Fruit fly (Drosophila melanogaster) whole organism, embryonic: ENCODE results near the gene Spec2.

Experiments used
- CG10147 ChIP-seq: fragments of 200-800 bp; sonication (Bioruptor generic); optimal IDR thresholded peaks from 2 replicates; lab custom pipeline; 2019; ENCODE audit warnings: missing biosample characterization, mild to moderate bottlenecking, missing genetic modification characterization, moderate library complexity
- CG10209 ChIP-seq: fragments of 200-800 bp; sonication (Bioruptor generic); optimal IDR thresholded peaks from 3 replicates; lab custom pipeline; 2017; ENCODE audit warnings: missing biosample characterization, mild to moderate bottlenecking, missing genetic modification characterization, missing genetic modification reagents
- CG10462 ChIP-seq: fragments of 200-800 bp; sonication (Bioruptor generic); optimal IDR thresholded peaks from 2 replicates; lab custom pipeline; 2016; ENCODE audit warnings: missing biosample characterization, missing genetic modification characterization
- CG11456 ChIP-seq: fragments of 200-800 bp; sonication (Bioruptor generic); IDR thresholded peaks from 3 replicates; pipeline ENCODE4 v1.3.6; 2022; ENCODE audit warnings: missing biosample characterization, missing genetic modification characterization
- CG13287 ChIP-seq: fragments of 200-800 bp; sonication (Bioruptor generic); IDR thresholded peaks from 2 replicates; pipeline ENCODE4 v1.3.6; 2022; ENCODE audit warnings: missing biosample characterization, missing genetic modification characterization; ENCODE audit not compliant: partially characterized antibody
- CG13424 ChIP-seq: fragments of 200-800 bp; sonication (Bioruptor generic); optimal IDR thresholded peaks from 2 replicates; lab custom pipeline; 2019; ENCODE audit warnings: missing biosample characterization, mild to moderate bottlenecking, missing genetic modification characterization, moderate library complexity
- CG13775 ChIP-seq: fragments of 200-800 bp; sonication (Bioruptor generic); optimal IDR thresholded peaks from 3 replicates; lab custom pipeline; 2017; ENCODE audit warnings: missing biosample characterization, mild to moderate bottlenecking, missing genetic modification characterization
- CG14441 ChIP-seq: fragments of 200-800 bp; sonication (Bioruptor generic); IDR thresholded peaks from 2 replicates; pipeline ENCODE4 v1.3.6; 2022; ENCODE audit warnings: missing biosample characterization, missing genetic modification characterization
- CG14860 ChIP-seq: fragments of 200-800 bp; sonication (Bioruptor generic); IDR thresholded peaks from 3 replicates; pipeline ENCODE4 v1.3.6; 2022; ENCODE audit warnings: missing biosample characterization, missing genetic modification characterization; ENCODE audit not compliant: partially characterized antibody
- CG17568 ChIP-seq: fragments of 200-800 bp; sonication (Bioruptor generic); optimal IDR thresholded peaks from 2 replicates; lab custom pipeline; 2018; ENCODE audit warnings: missing biosample characterization, mild to moderate bottlenecking, missing genetic modification characterization, moderate library complexity
- CG2116 ChIP-seq: fragments of 200-800 bp; sonication (Bioruptor generic); optimal IDR thresholded peaks from 3 replicates; lab custom pipeline; 2018; ENCODE audit warnings: missing biosample characterization, mild to moderate bottlenecking, missing genetic modification characterization
- CG31365 ChIP-seq: fragments of 200-800 bp; sonication (Bioruptor generic); optimal IDR thresholded peaks from 2 replicates; lab custom pipeline; 2018; ENCODE audit warnings: missing biosample characterization, mild to moderate bottlenecking, missing genetic modification characterization
- CG32532 ChIP-seq: fragments of 200-800 bp; sonication (Bioruptor generic); IDR thresholded peaks from 2 replicates; pipeline ENCODE4 v1.3.6; 2022; ENCODE audit warnings: missing biosample characterization, missing genetic modification characterization
- CG32767 ChIP-seq: fragments of 200-800 bp; sonication (Bioruptor generic); IDR thresholded peaks from 2 replicates; pipeline ENCODE4 v1.3.6; 2022; ENCODE audit warnings: missing biosample characterization, missing genetic modification characterization
- CG34376 ChIP-seq: fragments of 200-800 bp; sonication (Bioruptor generic); optimal IDR thresholded peaks from 2 replicates; lab custom pipeline; 2018; ENCODE audit warnings: missing biosample characterization, mild to moderate bottlenecking, missing genetic modification characterization
- CG34422 ChIP-seq: fragments of 200-800 bp; sonication (Bioruptor generic); IDR thresholded peaks from 3 replicates; pipeline ENCODE4 v1.3.6; 2022; ENCODE audit warnings: missing biosample characterization, missing genetic modification characterization
- CG7556 ChIP-seq: fragments of 200-800 bp; sonication (Bioruptor generic); optimal IDR thresholded peaks from 2 replicates; lab custom pipeline; 2017; ENCODE audit warnings: missing biosample characterization, mild to moderate bottlenecking, missing genetic modification characterization
- CG9817 ChIP-seq: fragments of 200-800 bp; sonication (Bioruptor generic); optimal IDR thresholded peaks from 2 replicates; lab custom pipeline; 2018; ENCODE audit warnings: missing biosample characterization, mild to moderate bottlenecking, missing genetic modification characterization, moderate library complexity
- Chrac-16 ChIP-seq: fragments of 200-800 bp; sonication (Bioruptor generic); optimal IDR thresholded peaks from 3 replicates; lab custom pipeline; 2016; ENCODE audit warnings: missing biosample characterization, missing genetic modification characterization
- CoRest ChIP-seq: fragments of 200-800 bp; sonication (Bioruptor generic); optimal IDR thresholded peaks from 3 replicates; lab custom pipeline; 2018; ENCODE audit warnings: missing biosample characterization, mild to moderate bottlenecking, missing genetic modification characterization, moderate library complexity
- Doc3 ChIP-seq: fragments of 200-800 bp; sonication (Bioruptor generic); IDR thresholded peaks from 3 replicates; pipeline ENCODE4 v1.3.6; 2022; ENCODE audit warnings: missing biosample characterization, missing genetic modification characterization; ENCODE audit not compliant: partially characterized antibody
- HLH54F ChIP-seq: fragments of 200-800 bp; sonication (Bioruptor generic); optimal IDR thresholded peaks from 3 replicates; lab custom pipeline; 2016; ENCODE audit warnings: missing biosample characterization, missing genetic modification characterization
- Jarid2 ChIP-seq: fragments of 200-800 bp; sonication (Bioruptor generic); optimal IDR thresholded peaks from 3 replicates; lab custom pipeline; 2017; ENCODE audit warnings: mild to moderate bottlenecking, missing biosample characterization, missing genetic modification reagents, missing genetic modification characterization
- NC2β ChIP-seq: fragments of 200-800 bp; sonication (Bioruptor generic); optimal IDR thresholded peaks from 2 replicates; lab custom pipeline; 2016; ENCODE audit warnings: missing biosample characterization, missing genetic modification characterization
- NFAT ChIP-seq: fragments of 200-800 bp; sonication (Bioruptor generic); IDR thresholded peaks from 2 replicates; pipeline ENCODE4 v1.3.6; 2022; ENCODE audit warnings: missing biosample characterization, missing genetic modification characterization
- Poxn ChIP-seq: fragments of 200-800 bp; sonication (Bioruptor generic); IDR thresholded peaks from 2 replicates; pipeline ENCODE4 v1.3.6; 2022; ENCODE audit warnings: missing biosample characterization, missing genetic modification characterization
- Rx ChIP-seq: fragments of 200-800 bp; sonication (Bioruptor generic); IDR thresholded peaks from 2 replicates; pipeline ENCODE4 v1.3.6; 2022; ENCODE audit warnings: missing biosample characterization, missing genetic modification characterization
- Spps ChIP-seq: fragments of 200-800 bp; sonication (Bioruptor generic); optimal IDR thresholded peaks from 2 replicates; lab custom pipeline; 2018; ENCODE audit warnings: missing biosample characterization, mild to moderate bottlenecking, missing genetic modification characterization
- az2 ChIP-seq: fragments of 200-800 bp; sonication (Bioruptor generic); optimal IDR thresholded peaks from 3 replicates; lab custom pipeline; 2016; ENCODE audit warnings: missing biosample characterization, missing genetic modification characterization
- bcd ChIP-seq: fragments of 200-800 bp; sonication (Bioruptor generic); optimal IDR thresholded peaks from 2 replicates; lab custom pipeline; 2017; ENCODE audit warnings: missing biosample characterization, mild to moderate bottlenecking, missing genetic modification characterization
- bigmax ChIP-seq: fragments of 200-800 bp; sonication (Bioruptor generic); optimal IDR thresholded peaks from 2 replicates; lab custom pipeline; 2018; ENCODE audit warnings: missing biosample characterization, mild to moderate bottlenecking, missing genetic modification characterization
- ci ChIP-seq: fragments of 200-800 bp; sonication (Bioruptor generic); IDR thresholded peaks from 3 replicates; pipeline ENCODE4 v1.3.6; 2022; ENCODE audit warnings: missing biosample characterization, missing genetic modification characterization
- dati ChIP-seq: fragments of 200-800 bp; sonication (Bioruptor generic); IDR thresholded peaks from 2 replicates; pipeline ENCODE4 v1.3.6; 2022; ENCODE audit warnings: missing biosample characterization, missing genetic modification characterization
- esg ChIP-seq: fragments of 200-800 bp; sonication (Bioruptor generic); conservative IDR thresholded peaks from 2 replicates; pipeline ENCODE4 v1.3.6; 2022; ENCODE audit warnings: missing biosample characterization, missing genetic modification characterization
- fd102C ChIP-seq: fragments of 200-800 bp; sonication (Bioruptor generic); optimal IDR thresholded peaks from 2 replicates; lab custom pipeline; 2018; ENCODE audit warnings: missing biosample characterization, mild to moderate bottlenecking, missing genetic modification characterization, moderate library complexity
- gt ChIP-seq: fragments of 200-800 bp; sonication (Bioruptor generic); IDR thresholded peaks from 2 replicates; pipeline ENCODE4 v1.3.6; 2022; ENCODE audit warnings: missing biosample characterization, missing genetic modification characterization
- ind ChIP-seq: fragments of 200-800 bp; sonication (Bioruptor generic); optimal IDR thresholded peaks from 3 replicates; lab custom pipeline; 2016; ENCODE audit warnings: missing biosample characterization, missing genetic modification characterization
- insv ChIP-seq, 2 experiments: fragments of 200-800 bp; sonication (Bioruptor generic); optimal IDR thresholded peaks; 3 replicates each; lab custom pipeline; 2016 to 2018; ENCODE audit warnings: missing biosample characterization in 2 of 2, missing genetic modification characterization in 2 of 2
- kah ChIP-seq: fragments of 200-800 bp; sonication (Bioruptor generic); optimal IDR thresholded peaks from 2 replicates; lab custom pipeline; 2018; ENCODE audit warnings: missing biosample characterization, mild to moderate bottlenecking, missing genetic modification characterization
- nmo ChIP-seq: fragments of 200-800 bp; sonication (Bioruptor generic); optimal IDR thresholded peaks from 2 replicates; lab custom pipeline; 2018; ENCODE audit warnings: missing biosample characterization, mild to moderate bottlenecking, missing genetic modification characterization, moderate library complexity
- odd ChIP-seq: fragments of 200-800 bp; sonication (Bioruptor generic); optimal IDR thresholded peaks from 2 replicates; lab custom pipeline; 2017; ENCODE audit warnings: missing biosample characterization, mild to moderate bottlenecking, missing genetic modification characterization
- psq ChIP-seq: fragments of 200-800 bp; sonication (Bioruptor generic); optimal IDR thresholded peaks from 2 replicates; lab custom pipeline; 2017; ENCODE audit warnings: missing biosample characterization, missing genetic modification characterization
- salm ChIP-seq: fragments of 200-800 bp; sonication (Bioruptor generic); optimal IDR thresholded peaks from 2 replicates; lab custom pipeline; 2018; ENCODE audit warnings: missing biosample characterization, mild to moderate bottlenecking, missing genetic modification characterization
- sc ChIP-seq, 3 experiments: fragments of >200 bp in 2 of 3; fragments of 200-800 bp in 1 of 3; sonication (Bioruptor generic) in 1 of 3; optimal IDR thresholded peaks; 2 replicates in 2 of 3; 3 replicates in 1 of 3; lab custom pipeline; 2017; ENCODE audit warnings: mild to moderate bottlenecking in 1 of 3, missing biosample characterization in 1 of 3, missing genetic modification characterization in 1 of 3, missing genetic modification reagents in 1 of 3
- slou ChIP-seq: fragments of 200-800 bp; sonication (Bioruptor generic); optimal IDR thresholded peaks from 3 replicates; lab custom pipeline; 2016; ENCODE audit warnings: missing biosample characterization, missing genetic modification characterization
- sna ChIP-seq: fragments of 200-800 bp; sonication (Bioruptor generic); IDR thresholded peaks from 2 replicates; pipeline ENCODE4 v1.3.6; 2022; ENCODE audit warnings: missing biosample characterization, missing genetic modification characterization; ENCODE audit not compliant: partially characterized antibody
- stc ChIP-seq: fragments of 200-800 bp; sonication (Bioruptor generic); IDR thresholded peaks from 2 replicates; pipeline ENCODE4 v1.3.6; 2022; ENCODE audit warnings: missing biosample characterization, missing genetic modification characterization
- tin ChIP-seq: fragments of 200-800 bp; sonication (Bioruptor generic); optimal IDR thresholded peaks from 3 replicates; lab custom pipeline; 2016; ENCODE audit warnings: missing biosample characterization, missing genetic modification characterization
- wdn ChIP-seq: fragments of 200-800 bp; sonication (Bioruptor generic); IDR thresholded peaks from 2 replicates; pipeline ENCODE4 v1.3.6; 2022; ENCODE audit warnings: missing biosample characterization, missing genetic modification characterization

Gene Spec2

dm6 chr3R:5660198-5660893 is 36.4 kb upstream of the Spec2 start, which contains the start of gene Wdr33 (continued):
- TF ChIP-seq CG10462 (GFP tag; lab: Kevin White, UChicago) (peak; percentile 45), salm (tag; lab: Kevin White, UChicago) (no peak), CG10147 (no peak), insv (GFP tag; optimal IDR thresholded peaks at IDR 0.05; lab: Kevin White, UChicago) (no peak), kah (GFP tag; lab: Kevin White, UChicago) (no peak), Spps (tag; lab: Kevin White, UChicago) (no peak), gt (no peak), Chrac-16 (peak; percentile 7), CG2116 (GFP tag; lab: Kevin White, UChicago) (peak; percentile 39), CG9817 (peak; percentile 50), Poxn (GFP tag; lab: Robert Waterston, UW) (no peak), psq (GFP tag; lab: Kevin White, UChicago) (no peak), CoRest (peak; percentile 71), HLH54F (no peak), CG17568 (GFP tag; lab: Kevin White, UChicago) (no peak), sc (optimal IDR thresholded peaks at IDR 0.05; lab: Kevin White, UChicago) (no peak), sc (GFP tag; optimal IDR thresholded peaks at IDR 0.05; lab: Kevin White, UChicago) (no peak), CG7556 (peak; percentile 34), CG13424 (peak; percentile 56), esg (GFP tag; lab: Robert Waterston, UW) (0 out of 2 replicates have a peak, but pooled peaks have one; percentile 44), Jarid2 (GFP tag; lab: Kevin White, UChicago) (no peak), ind (GFP tag; lab: Kevin White, UChicago) (peak; percentile 38), NC2β (GFP tag; lab: Kevin White, UChicago) (no peak), CG32532 (peak; percentile 62), ci (GFP tag; lab: Robert Waterston, UW) (no peak; the same call in 2 of the 3 replicates), slou (no peak), odd (GFP tag; lab: Kevin White, UChicago) (no peak), CG34376 (GFP tag; lab: Kevin White, UChicago) (no peak), CG14860 (GFP tag; lab: Robert Waterston, UW) (peak; percentile 83), bcd (GFP tag; lab: Kevin White, UChicago) (peak; percentile 22), wdn (GFP tag; lab: Robert Waterston, UW) (no peak), sna (GFP tag; lab: Robert Waterston, UW) (peak; percentile 79), CG32767 (GFP tag; lab: Robert Waterston, UW) (no peak), Rx (GFP tag; lab: Robert Waterston, UW) (no peak), CG14441 (GFP tag; lab: Robert Waterston, UW) (peak; percentile 26; the same call in 1 of the 2 replicates), CG13287 (GFP tag; lab: Robert Waterston, UW) (peak; percentile 89), CG34422 (GFP tag; lab: Robert Waterston, UW) (peak; percentile 14; the same call in 1 of the 3 replicates), tin (GFP tag; lab: Kevin White, UChicago) (peak; percentile 8), CG13775 (GFP tag; lab: Kevin White, UChicago) (peak; percentile 69), bigmax (GFP tag; lab: Kevin White, UChicago) (no peak), Doc3 (GFP tag; lab: Robert Waterston, UW) (peak; percentile 89), CG10209 (peak; percentile 27), fd102C (GFP tag; lab: Kevin White, UChicago) (no peak), NFAT (GFP tag; lab: Robert Waterston, UW) (0 out of 2 replicates have a peak, but pooled peaks have one; percentile 8), az2 (GFP tag; lab: Kevin White, UChicago) (peak; percentile 46), dati (GFP tag; lab: Robert Waterston, UW) (no peak), CG11456 (0 out of 3 replicates have a peak, but pooled peaks have one; percentile 12), CG31365 (no peak), stc (GFP tag; lab: Robert Waterston, UW) (no peak), nmo (GFP tag; lab: Kevin White, UChicago) (peak; percentile 66)
